Fruit fly (Drosophila melanogaster): ENCODE measurements around the gene kirre.

Gene kirre

dm6 chrX:3018670-3019069, 278.5 kb downstream of the kirre start:
- no peak for TF ChIP-seq Dfd (GFP tag; optimal IDR thresholded peaks at IDR 0.05)
- TF ChIP-seq fru (GFP tag; optimal IDR thresholded peaks at IDR 0.05), result peak; percentile 93
- peak; percentile 65 for TF ChIP-seq dmrt93B (GFP tag; optimal IDR thresholded peaks at IDR 0.05)
- TF ChIP-seq Abd-B (GFP tag; optimal IDR thresholded peaks at IDR 0.05), result no peak
- peak; percentile 84 for TF ChIP-seq ey (GFP tag; optimal IDR thresholded peaks at IDR 0.05)
- peak in 1 of 2 experiments; percentile 86 for TF ChIP-seq foxo (GFP tag; optimal IDR thresholded peaks at IDR 0.05)
- peak; percentile 88 for TF ChIP-seq woc (GFP tag; optimal IDR thresholded peaks at IDR 0.05)
- TF ChIP-seq Mio (GFP tag; optimal IDR thresholded peaks at IDR 0.05), result no peak
- peak; percentile 75 for TF ChIP-seq Hnf4 (GFP tag; optimal IDR thresholded peaks at IDR 0.05)
- TF ChIP-seq CG9705 (GFP tag; optimal IDR thresholded peaks at IDR 0.05), result peak; percentile 68
- TF ChIP-seq jim (GFP tag; optimal IDR thresholded peaks at IDR 0.05), result no peak
- no peak for TF ChIP-seq dsf (GFP tag; optimal IDR thresholded peaks at IDR 0.05; ENCODE audit: borderline replicate concordance)
- TF ChIP-seq OdsH (GFP tag; optimal IDR thresholded peaks at IDR 0.05), result peak; percentile 74
- peak; percentile 4 for TF ChIP-seq Rel (GFP tag; optimal IDR thresholded peaks at IDR 0.05)
- peak; percentile 30 for TF ChIP-seq Rel (tag; optimal IDR thresholded peaks at IDR 0.05)
- TF ChIP-seq Dif (GFP tag; optimal IDR thresholded peaks at IDR 0.05; ENCODE audit: partially characterized antibody), result no peak
- no peak for TF ChIP-seq GATAd (GFP tag; optimal IDR thresholded peaks at IDR 0.05)
- peak; percentile 37 for TF ChIP-seq CrebA (GFP tag; optimal IDR thresholded peaks at IDR 0.05; ENCODE audit: borderline replicate concordance)
- TF ChIP-seq Myc (optimal IDR thresholded peaks at IDR 0.05), result no peak
- peak; percentile 79 for TF ChIP-seq psq (GFP tag; optimal IDR thresholded peaks at IDR 0.05)
- no peak for TF ChIP-seq dl (GFP tag; optimal IDR thresholded peaks at IDR 0.05; ENCODE audit: insufficient read depth in 1 of 2, partially characterized antibody in 2 of 2)
- TF ChIP-seq N (GFP tag; optimal IDR thresholded peaks at IDR 0.05), result no peak
- peak; percentile 69 for TF ChIP-seq brk (GFP tag; optimal IDR thresholded peaks at IDR 0.05)
- peak; percentile 87 for TF ChIP-seq Sp1 (GFP tag; optimal IDR thresholded peaks at IDR 0.05)
- no peak for TF ChIP-seq lola (GFP tag; optimal IDR thresholded peaks at IDR 0.05)
- TF ChIP-seq br (GFP tag; optimal IDR thresholded peaks at IDR 0.05), result peak; percentile 80
- TF ChIP-seq pan (optimal IDR thresholded peaks at IDR 0.05), result no peak
- TF ChIP-seq rgr (GFP tag; optimal IDR thresholded peaks at IDR 0.05), result peak; percentile 77
- TF ChIP-seq Hr78 (GFP tag; optimal IDR thresholded peaks at IDR 0.05), result no peak
- peak; percentile 78 for TF ChIP-seq HLH106 (tag; optimal IDR thresholded peaks at IDR 0.05)
- TF ChIP-seq usp (GFP tag; optimal IDR thresholded peaks at IDR 0.05), result no peak
- peak; percentile 68 for TF ChIP-seq sage (GFP tag; optimal IDR thresholded peaks at IDR 0.05)
- peak; percentile 43 for TF ChIP-seq Jra (GFP tag; optimal IDR thresholded peaks at IDR 0.05)
- peak; percentile 84 for TF ChIP-seq h (GFP tag; optimal IDR thresholded peaks at IDR 0.05)
- peak; percentile 71 for TF ChIP-seq CG32264 (GFP tag; optimal IDR thresholded peaks at IDR 0.05)
- no peak for TF ChIP-seq Vsx2 (GFP tag; optimal IDR thresholded peaks at IDR 0.05; ENCODE audit: partially characterized antibody)
- TF ChIP-seq tai (GFP tag; optimal IDR thresholded peaks at IDR 0.05), result peak; percentile 11
- no peak for TF ChIP-seq Hr83 (GFP tag; optimal IDR thresholded peaks at IDR 0.05; ENCODE audit: poor library complexity, severe bottlenecking)
- TF ChIP-seq sv (GFP tag; optimal IDR thresholded peaks at IDR 0.05), result no peak

DNA sequence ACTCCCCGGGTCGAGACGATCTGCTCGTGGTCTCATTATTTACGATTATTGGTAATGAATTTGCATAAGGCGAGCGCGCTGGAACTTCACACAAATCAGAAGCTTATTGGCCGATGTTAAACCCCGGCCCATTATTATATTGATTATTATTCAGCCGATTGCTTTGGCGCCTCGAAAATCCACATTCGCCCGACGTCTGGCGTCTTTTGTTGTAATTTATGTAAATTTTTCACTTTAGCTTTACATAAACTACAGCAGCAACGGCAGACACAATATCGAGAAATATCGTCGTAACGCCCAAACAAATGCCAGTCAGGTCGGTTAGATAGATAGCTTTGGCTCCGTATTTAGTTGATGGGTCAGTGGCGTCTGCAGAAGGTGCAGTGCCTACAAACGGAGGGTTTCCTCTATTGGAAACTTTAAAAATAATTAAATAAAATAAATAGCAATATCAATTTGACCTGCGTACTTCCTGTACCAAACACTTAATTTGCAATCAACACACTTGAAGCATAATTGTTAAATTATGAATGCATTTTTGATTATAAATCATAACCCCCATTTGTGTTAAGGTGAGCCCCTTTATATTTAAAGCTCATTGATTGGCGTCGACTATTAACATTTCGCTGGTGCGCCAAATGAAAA, 279.3 kb downstream of the kirre start:
- no peak for TF ChIP-seq tai (GFP tag; optimal IDR thresholded peaks at IDR 0.05)
- no peak for TF ChIP-seq Rel (GFP tag; optimal IDR thresholded peaks at IDR 0.05)
- TF ChIP-seq Rel (tag; optimal IDR thresholded peaks at IDR 0.05), result no peak
- TF ChIP-seq sv (GFP tag; optimal IDR thresholded peaks at IDR 0.05), result peak; percentile 4
- TF ChIP-seq rgr (GFP tag; optimal IDR thresholded peaks at IDR 0.05), result no peak

DNA sequence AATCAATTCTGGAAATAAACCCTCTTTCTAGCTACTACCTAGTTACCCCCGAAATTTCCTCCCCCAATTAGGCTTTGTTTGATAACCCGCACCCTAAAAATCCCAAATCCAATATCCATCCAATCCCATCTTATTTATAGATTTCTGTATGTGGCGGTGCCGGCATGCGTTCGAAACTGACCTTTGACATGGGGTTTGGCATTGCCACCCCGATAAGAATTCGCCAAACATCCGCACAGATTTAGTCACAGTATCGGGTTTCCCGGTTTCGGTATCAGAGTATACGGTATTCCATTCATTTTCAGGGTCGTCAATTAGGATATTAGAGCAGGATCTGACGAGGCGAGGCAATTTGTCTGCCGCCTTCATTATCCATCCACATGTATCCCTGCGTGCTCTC, 281.4 kb downstream of the kirre start:
- TF ChIP-seq N (GFP tag; optimal IDR thresholded peaks at IDR 0.05) (no peak), pan (optimal IDR thresholded peaks at IDR 0.05) (no peak), Rel (GFP tag; optimal IDR thresholded peaks at IDR 0.05) (no peak), Rel (tag; optimal IDR thresholded peaks at IDR 0.05) (no peak), woc (GFP tag; optimal IDR thresholded peaks at IDR 0.05) (no peak), br (GFP tag; optimal IDR thresholded peaks at IDR 0.05) (no peak), fru (GFP tag; optimal IDR thresholded peaks at IDR 0.05) (no peak)

Measured in whole organism, wandering third instar larva.